In the genomic region with DNA sequence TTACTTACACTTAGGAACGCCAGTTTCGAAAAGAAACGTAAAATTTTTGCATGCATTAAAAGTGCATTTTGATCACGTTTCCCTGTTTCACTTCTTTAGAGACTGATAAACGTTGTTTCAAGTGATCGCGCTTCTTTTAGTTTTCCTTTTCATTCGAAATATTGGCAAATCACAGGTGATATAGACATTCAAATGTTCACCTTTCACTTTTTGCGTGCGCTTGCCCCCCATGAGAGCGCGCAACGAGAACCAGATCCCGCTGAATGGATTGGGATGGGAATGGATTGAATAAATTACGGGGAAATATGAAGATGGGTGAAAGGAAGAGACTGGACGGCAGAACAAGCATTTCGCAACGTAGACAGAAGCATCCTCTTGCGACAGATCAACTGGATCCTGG, we compare ENCODE assay signal across 6 worm cellular contexts.
TF ChIP-seq lines count a peak whose summit lies in the region.

No protein-coding gene starts in this region.

TF ChIP-seq in whole organism, L1 larva, 84 proteins besides CTCF, POLR2A, EP300 and RAD21:
- TF ChIP-seq nhr-71 (tag; optimal IDR thresholded peaks at IDR 0.05; lab: Kevin White, UChicago) (no peak), nhr-12 (tag; optimal IDR thresholded peaks at IDR 0.05; lab: Kevin White, UChicago) (no peak), elt-2 (tag; optimal IDR thresholded peaks at IDR 0.05; lab: Kevin White, UChicago) (peak; percentile 11), blmp-1 (tag; optimal IDR thresholded peaks at IDR 0.05; lab: Kevin White, UChicago) (peak; percentile 97), F16B12.6 (tag; optimal IDR thresholded peaks at IDR 0.05; lab: Kevin White, UChicago) (no peak), efl-1 (optimal IDR thresholded peaks at IDR 0.05; lab: Kevin White, UChicago) (no peak), efl-1 (GFP tag; optimal IDR thresholded peaks at IDR 0.05 in 1 of 2; lab: Kevin White, UChicago) (no peak), grh-1 (GFP tag; IDR thresholded peaks at IDR 0.05; lab: Robert Waterston, UW) (no peak)

TF ChIP-seq in whole organism, L2 larva, 48 proteins besides CTCF, POLR2A, EP300 and RAD21:
- peak; percentile 13 for TF ChIP-seq fos-1 (tag; optimal IDR thresholded peaks at IDR 0.05; lab: Kevin White, UChicago)
- no peak for TF ChIP-seq aly-2 (tag; optimal IDR thresholded peaks at IDR 0.05; lab: Kevin White, UChicago)
- no peak for TF ChIP-seq unc-62 (GFP tag; optimal IDR thresholded peaks at IDR 0.05; lab: Kevin White, UChicago)
- TF ChIP-seq unc-55 (GFP tag; optimal IDR thresholded peaks at IDR 0.05; lab: Kevin White, UChicago): no peak
- peak in 1 of 2 experiments; percentile 5 for TF ChIP-seq mdl-1 (tag; optimal IDR thresholded peaks at IDR 0.05; lab: Kevin White, UChicago)
- TF ChIP-seq blmp-1 (tag; optimal IDR thresholded peaks at IDR 0.05; lab: Kevin White, UChicago; ENCODE audit: insufficient read depth): peak; percentile 91

TF ChIP-seq in whole organism, L3 larva, 47 proteins besides CTCF, POLR2A, EP300 and RAD21:
- peak; percentile 7 for TF ChIP-seq nhr-23 (tag; optimal IDR thresholded peaks at IDR 0.05; lab: Kevin White, UChicago)
- TF ChIP-seq unc-62 (GFP tag; optimal IDR thresholded peaks at IDR 0.05; lab: Kevin White, UChicago): no peak
- no peak for TF ChIP-seq tbx-2 (tag; optimal IDR thresholded peaks at IDR 0.05; lab: Kevin White, UChicago)
- peak; percentile 1 for TF ChIP-seq elt-2 (tag; optimal IDR thresholded peaks at IDR 0.05; lab: Kevin White, UChicago)
- TF ChIP-seq nhr-43 (tag; optimal IDR thresholded peaks at IDR 0.05; lab: Kevin White, UChicago; ENCODE audit: poor library complexity, severe bottlenecking): peak; percentile 62
- TF ChIP-seq lin-39 (tag; optimal IDR thresholded peaks at IDR 0.05; lab: Kevin White, UChicago): no peak
TF ChIP-seq in whole organism, L3 larva: peak in this region for 3.

TF ChIP-seq in whole organism, L4 larva, 104 proteins besides CTCF, POLR2A, EP300 and RAD21 (continues in another document):
- no peak for TF ChIP-seq nhr-25 (tag; optimal IDR thresholded peaks at IDR 0.05; lab: Kevin White, UChicago; ENCODE audit: borderline replicate concordance, insufficient read depth)
- no peak for TF ChIP-seq cey-2 (tag; optimal IDR thresholded peaks at IDR 0.05; lab: Kevin White, UChicago; ENCODE audit: borderline replicate concordance, insufficient read depth)
- no peak for TF ChIP-seq gei-8 (GFP tag; optimal IDR thresholded peaks at IDR 0.05; lab: Kevin White, UChicago)
- TF ChIP-seq mxl-2 (GFP tag; conservative IDR thresholded peaks at IDR 0.05; lab: Robert Waterston, UW): no peak
- TF ChIP-seq mes-2 (tag; optimal IDR thresholded peaks at IDR 0.05; lab: Kevin White, UChicago; ENCODE audit: poor library complexity, severe bottlenecking): no peak
- no peak for TF ChIP-seq Y5F2A.4 (GFP tag; optimal IDR thresholded peaks at IDR 0.05; lab: Kevin White, UChicago)
- no peak for TF ChIP-seq lin-39 (tag; optimal IDR thresholded peaks at IDR 0.05; lab: Kevin White, UChicago)
- peak; percentile 18 for TF ChIP-seq nhr-48 (tag; optimal IDR thresholded peaks at IDR 0.05; lab: Kevin White, UChicago)
- peak; percentile 19 for TF ChIP-seq pqm-1 (tag; optimal IDR thresholded peaks at IDR 0.05; lab: Kevin White, UChicago)
- TF ChIP-seq lin-1 (GFP tag; IDR thresholded peaks at IDR 0.05; lab: Robert Waterston, UW): no peak
- TF ChIP-seq Y105C5A.15 (GFP tag; IDR thresholded peaks at IDR 0.05; lab: Robert Waterston, UW): no peak
- peak; percentile 39 for TF ChIP-seq hlh-30 (tag; optimal IDR thresholded peaks at IDR 0.05; lab: Kevin White, UChicago; ENCODE audit: insufficient read depth)
- TF ChIP-seq lin-15B (tag; optimal IDR thresholded peaks at IDR 0.05; lab: Kevin White, UChicago): no peak
- no peak for TF ChIP-seq saeg-2 (GFP tag; IDR thresholded peaks at IDR 0.05; lab: Robert Waterston, UW)
- TF ChIP-seq skn-1 (tag; optimal IDR thresholded peaks at IDR 0.05; lab: Kevin White, UChicago): no peak
- no peak for TF ChIP-seq F26F4.8 (GFP tag; conservative IDR thresholded peaks at IDR 0.05; lab: Robert Waterston, UW)
- TF ChIP-seq zag-1 (tag; optimal IDR thresholded peaks at IDR 0.05; lab: Kevin White, UChicago): no peak
- TF ChIP-seq F49E8.2 (tag; optimal IDR thresholded peaks at IDR 0.05; lab: Kevin White, UChicago; ENCODE audit: borderline replicate concordance): no peak
- TF ChIP-seq ceh-44 (GFP tag; IDR thresholded peaks at IDR 0.05; lab: Robert Waterston, UW): no peak
- TF ChIP-seq spr-1 (tag; optimal IDR thresholded peaks at IDR 0.05; lab: Kevin White, UChicago): no peak
- TF ChIP-seq dmd-8 (GFP tag; IDR thresholded peaks at IDR 0.05; lab: Robert Waterston, UW): no peak
- TF ChIP-seq hlh-11 (tag; optimal IDR thresholded peaks at IDR 0.05; lab: Kevin White, UChicago): peak; percentile 35

TF ChIP-seq in whole organism, mixed stage, embryonic, 35 proteins besides CTCF, POLR2A, EP300 and RAD21:
- no peak for TF ChIP-seq sem-2 (GFP tag; optimal IDR thresholded peaks at IDR 0.05; lab: Kevin White, UChicago)
- TF ChIP-seq bed-3 (GFP tag; optimal IDR thresholded peaks at IDR 0.05; lab: Kevin White, UChicago): no peak
- TF ChIP-seq ztf-11 (tag; optimal IDR thresholded peaks at IDR 0.05; lab: Kevin White, UChicago): no peak
- TF ChIP-seq ceh-83 (GFP tag; optimal IDR thresholded peaks at IDR 0.05; lab: Kevin White, UChicago): no peak
- peak; percentile 77 for TF ChIP-seq blmp-1 (tag; optimal IDR thresholded peaks at IDR 0.05; lab: Kevin White, UChicago)
- no peak for TF ChIP-seq unc-39 (tag; optimal IDR thresholded peaks at IDR 0.05; lab: Kevin White, UChicago)
- TF ChIP-seq nhr-237 (tag; optimal IDR thresholded peaks at IDR 0.05; lab: Kevin White, UChicago): peak; percentile 2
- no peak for TF ChIP-seq elt-3 (tag; optimal IDR thresholded peaks at IDR 0.05; lab: Kevin White, UChicago)

TF ChIP-seq in whole organism, young adult, 124 proteins besides CTCF, POLR2A, EP300 and RAD21:
- TF ChIP-seq zim-3 (tag; optimal IDR thresholded peaks at IDR 0.05; lab: Kevin White, UChicago) (peak; percentile 2), efl-1 (GFP tag; optimal IDR thresholded peaks at IDR 0.05; lab: Kevin White, UChicago) (no peak)
